Worm (Caenorhabditis elegans): ENCODE data around the gene nlp-66.

Gene nlp-66

DNA sequence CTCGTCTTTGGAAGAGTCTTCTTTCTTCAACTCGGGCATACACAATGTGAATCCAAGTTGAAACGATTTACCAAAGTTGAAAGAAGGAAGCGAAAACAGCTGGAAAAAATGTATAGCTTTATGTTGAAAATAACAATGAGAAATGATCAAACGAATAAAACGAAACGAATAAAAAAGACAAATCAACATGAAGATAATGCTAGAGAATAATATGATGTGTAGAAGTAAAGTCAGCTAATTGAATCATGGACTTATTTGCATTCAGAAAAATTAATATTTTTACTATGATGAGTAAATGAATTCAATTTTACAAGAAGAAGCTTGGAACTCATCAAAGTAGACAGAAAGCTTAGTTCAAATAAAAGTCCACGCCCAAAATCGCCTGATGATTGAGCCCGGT, 8.9 kb upstream of the nlp-66 start, which contains the start of gene alr-1:
TSS of gene alr-1 (minus strand) at position 101 of the 400 bp plus-strand sequence.
- TF ChIP-seq lin-15B (tag; optimal IDR thresholded peaks at IDR 0.05) (no peak), nhr-237 (tag; optimal IDR thresholded peaks at IDR 0.05) (no peak), hlh-17 (GFP tag; optimal IDR thresholded peaks at IDR 0.05; ENCODE audit: borderline replicate concordance) (no peak), alr-1 (tag; optimal IDR thresholded peaks at IDR 0.05; ENCODE audit: borderline replicate concordance) (no peak)

DNA sequence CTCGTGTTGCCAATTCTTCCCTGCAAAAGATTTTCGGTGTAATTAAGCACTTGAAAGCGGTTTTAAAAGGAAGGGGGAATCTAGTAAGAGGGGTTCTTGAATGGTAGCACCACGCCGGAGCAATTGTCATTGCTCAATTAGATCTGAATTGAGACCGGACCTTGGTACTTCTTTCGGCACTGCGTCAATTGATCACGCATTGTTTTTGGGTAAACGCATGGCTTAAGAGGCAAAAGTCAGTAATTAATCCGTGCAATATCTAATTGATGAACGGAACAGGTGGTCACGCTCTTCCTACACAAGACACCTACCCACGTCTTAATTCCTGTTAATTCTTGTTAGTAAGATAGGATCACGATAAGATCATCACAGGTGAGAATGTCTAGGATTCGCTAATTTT, 7.4 kb upstream of the nlp-66 start:
- TF ChIP-seq ceh-8 (GFP tag; optimal IDR thresholded peaks at IDR 0.05) (no peak), sox-4 (tag; optimal IDR thresholded peaks at IDR 0.05) (no peak), alr-1 (tag; optimal IDR thresholded peaks at IDR 0.05; ENCODE audit: borderline replicate concordance) (peak; percentile 98), fkh-8 (tag; optimal IDR thresholded peaks at IDR 0.05) (no peak), fkh-10 (GFP tag; optimal IDR thresholded peaks at IDR 0.05) (peak; percentile 15), ztf-11 (tag; optimal IDR thresholded peaks at IDR 0.05) (no peak), efl-1 (optimal IDR thresholded peaks at IDR 0.05) (no peak), efl-1 (GFP tag; optimal IDR thresholded peaks at IDR 0.05 in 1 of 2) (peak in 1 of 2 experiments; percentile 28), nhr-11 (tag; optimal IDR thresholded peaks at IDR 0.05) (no peak)

DNA sequence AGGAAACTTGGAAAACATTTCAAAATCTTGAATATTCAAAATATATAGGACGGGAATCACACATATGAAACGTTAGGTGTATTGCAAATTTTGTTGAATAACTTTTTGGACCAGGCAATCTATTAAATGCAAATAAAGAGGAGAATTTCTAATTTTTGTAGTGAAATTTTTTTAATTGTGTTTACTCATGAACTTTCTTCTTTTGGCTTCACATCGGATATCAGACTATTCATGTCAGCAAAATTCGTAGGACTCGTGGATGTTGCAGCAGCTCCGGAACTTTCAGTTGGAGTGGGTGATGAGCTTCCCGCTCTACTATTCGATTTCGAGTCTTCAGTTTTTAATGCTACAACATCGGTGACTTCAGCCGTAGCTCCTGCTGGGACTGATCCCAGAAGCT, 5.8 kb upstream of the nlp-66 start:
- TF ChIP-seq tlp-1 (tag; optimal IDR thresholded peaks at IDR 0.05) (no peak), lin-13 (GFP tag; optimal IDR thresholded peaks at IDR 0.05) (no peak), alr-1 (tag; optimal IDR thresholded peaks at IDR 0.05; ENCODE audit: borderline replicate concordance) (peak; percentile 72)

DNA sequence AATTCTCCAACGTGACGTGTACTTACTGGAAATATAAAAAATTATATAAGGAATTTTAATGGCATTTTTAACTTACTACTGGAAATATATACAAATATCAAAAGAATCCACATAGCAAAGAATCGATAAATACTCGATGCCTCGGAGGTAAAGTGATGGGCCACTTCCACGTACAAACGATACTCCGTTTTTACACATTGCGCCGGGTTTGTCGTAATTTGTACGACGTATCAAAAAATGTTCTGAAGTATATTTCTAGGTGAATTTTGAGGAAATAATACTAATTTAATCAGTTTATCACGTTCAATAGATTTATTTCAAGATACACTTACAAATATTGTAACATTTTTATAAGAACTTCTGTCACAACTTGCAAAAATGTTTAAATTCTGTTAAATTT, 4.2 kb upstream of the nlp-66 start, which contains the start of gene R08B4.3:
TSS of gene R08B4.3 (minus strand) at position 198 of the 400 bp plus-strand sequence.
- TF ChIP-seq lin-35 (GFP tag; optimal IDR thresholded peaks at IDR 0.05): no peak
- no peak for TF ChIP-seq ama-1 (optimal IDR thresholded peaks at IDR 0.05)
- TF ChIP-seq elt-3 (tag; optimal IDR thresholded peaks at IDR 0.05): no peak
- TF ChIP-seq egl-13 (tag; optimal IDR thresholded peaks at IDR 0.05): no peak
- no peak for TF ChIP-seq nhr-237 (tag; optimal IDR thresholded peaks at IDR 0.05)
- TF ChIP-seq unc-86 (tag; optimal IDR thresholded peaks at IDR 0.05): no peak
- no peak for TF ChIP-seq nhr-85 (tag)
- no peak for TF ChIP-seq pax-3 (tag; optimal IDR thresholded peaks at IDR 0.05)
- TF ChIP-seq nhr-20 (tag; optimal IDR thresholded peaks at IDR 0.05): no peak
- TF ChIP-seq rnt-1 (tag; optimal IDR thresholded peaks at IDR 0.05): no peak
- TF ChIP-seq lsy-2 (tag; optimal IDR thresholded peaks at IDR 0.05): no peak
- TF ChIP-seq irx-1 (tag; optimal IDR thresholded peaks at IDR 0.05): no peak
- no peak for TF ChIP-seq swsn-7 (tag; optimal IDR thresholded peaks at IDR 0.05)
- no peak for TF ChIP-seq nhr-76 (tag; optimal IDR thresholded peaks at IDR 0.05)
- no peak for TF ChIP-seq elt-2 (tag; optimal IDR thresholded peaks at IDR 0.05)
- TF ChIP-seq hpl-2 (GFP tag; optimal IDR thresholded peaks at IDR 0.05): no peak
- TF ChIP-seq fos-1 (tag; optimal IDR thresholded peaks at IDR 0.05): no peak

ce11 chrX:11114420-11114819, 2.2 kb downstream of the nlp-66 start:
- peak; percentile 2 for TF ChIP-seq ceh-8 (GFP tag; optimal IDR thresholded peaks at IDR 0.05)
- TF ChIP-seq nhr-76 (tag; optimal IDR thresholded peaks at IDR 0.05): no peak
- no peak for TF ChIP-seq Y116A8C.19 (tag; optimal IDR thresholded peaks at IDR 0.05; ENCODE audit: borderline replicate concordance)

ce11 chrX:11109200-11109599, 7.4 kb downstream of the nlp-66 start, which contains the start of gene grd-1:
Gene grd-1 (plus strand): TSS chrX:11109440.
- TF ChIP-seq grh-1 (GFP tag; IDR thresholded peaks at IDR 0.05) (no peak), blmp-1 (tag; optimal IDR thresholded peaks at IDR 0.05) (peak; percentile 89)

All from whole organism, L1 larva.